Worm (Caenorhabditis elegans): ENCODE data around the gene fbxb-53.

DNA sequence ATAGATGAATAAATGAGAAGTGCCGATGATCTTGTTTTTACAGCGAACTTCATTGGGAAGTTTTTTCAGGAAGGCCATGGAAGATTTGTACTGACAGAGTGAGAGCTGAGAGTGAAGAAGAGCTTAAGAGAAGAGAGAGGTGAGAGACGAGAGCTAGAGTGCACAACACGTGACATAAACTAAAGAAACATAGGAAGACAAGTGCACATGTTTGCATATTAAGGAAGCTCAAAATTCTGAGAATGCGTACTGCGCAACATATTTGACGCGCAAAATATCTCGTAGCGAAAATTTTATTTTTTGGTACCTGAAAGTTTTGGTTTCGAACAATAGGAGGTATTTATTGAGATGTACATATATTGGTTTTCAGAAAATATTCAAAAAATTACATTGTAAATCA lies 51.5 kb downstream of the fbxb-53 start, which contains the start of gene C08F1.8:
- TF ChIP-seq mdl-1 (tag; optimal IDR thresholded peaks at IDR 0.05) (no peak), ZK546.5 (tag; optimal IDR thresholded peaks at IDR 0.05) (no peak), jun-1 (tag; optimal IDR thresholded peaks at IDR 0.05) (no peak), elt-3 (tag; optimal IDR thresholded peaks at IDR 0.05) (no peak), skn-1 (tag; optimal IDR thresholded peaks at IDR 0.05) (no peak)
